ENCODE assay signal across 4 worm cellular contexts in genomic region chrII:5420947-5421614, ce11.
TF ChIP-seq lines count a peak whose summit lies in the region.

TSS of gene tofu-6 (plus strand) at chrII:5421248.

TF ChIP-seq in whole organism, L1 larva, 84 proteins besides CTCF, POLR2A, EP300 and RAD21 (continued from another document and continues in another):
- TF ChIP-seq efl-3 (GFP tag; optimal IDR thresholded peaks at IDR 0.05; lab: Kevin White, UChicago) (no peak), C04F5.9 (tag; optimal IDR thresholded peaks at IDR 0.05; lab: Kevin White, UChicago) (no peak), nhr-19 (GFP tag; conservative IDR thresholded peaks at IDR 0.05; lab: Robert Waterston, UW) (no peak), lsy-2 (tag; optimal IDR thresholded peaks at IDR 0.05; lab: Kevin White, UChicago) (peak; percentile 64 to 95), aly-2 (tag; optimal IDR thresholded peaks at IDR 0.05; lab: Kevin White, UChicago) (no peak), aha-1 (tag; optimal IDR thresholded peaks at IDR 0.05; lab: Kevin White, UChicago) (no peak), skn-1 (tag; optimal IDR thresholded peaks at IDR 0.05; lab: Kevin White, UChicago) (no peak), lin-39 (tag; optimal IDR thresholded peaks at IDR 0.05; lab: Kevin White, UChicago) (no peak), nhr-47 (tag; optimal IDR thresholded peaks at IDR 0.05; lab: Kevin White, UChicago) (no peak), tbx-2 (tag; optimal IDR thresholded peaks at IDR 0.05; lab: Kevin White, UChicago) (no peak), egl-27 (tag; optimal IDR thresholded peaks at IDR 0.05; lab: Kevin White, UChicago) (no peak), nhr-28 (tag; optimal IDR thresholded peaks at IDR 0.05; lab: Kevin White, UChicago) (no peak), Y116A8C.19 (tag; optimal IDR thresholded peaks at IDR 0.05; lab: Kevin White, UChicago; ENCODE audit: borderline replicate concordance) (no peak), blmp-1 (tag; optimal IDR thresholded peaks at IDR 0.05; lab: Kevin White, UChicago) (peak; percentile 30), nhr-84 (tag; optimal IDR thresholded peaks at IDR 0.05; lab: Kevin White, UChicago) (no peak), ets-5 (GFP tag; IDR thresholded peaks at IDR 0.05; lab: Robert Waterston, UW) (no peak), ztf-4 (tag; optimal IDR thresholded peaks at IDR 0.05; lab: Kevin White, UChicago) (no peak), sptf-1 (tag; optimal IDR thresholded peaks at IDR 0.05; lab: Kevin White, UChicago) (no peak), C34B4.2 (tag; optimal IDR thresholded peaks at IDR 0.05; lab: Kevin White, UChicago) (no peak), pag-3 (tag; optimal IDR thresholded peaks at IDR 0.05; lab: Kevin White, UChicago; ENCODE audit: borderline replicate concordance, insufficient read depth) (no peak), grh-1 (GFP tag; IDR thresholded peaks at IDR 0.05; lab: Robert Waterston, UW) (no peak), F16B12.6 (tag; optimal IDR thresholded peaks at IDR 0.05; lab: Kevin White, UChicago) (peak; percentile 16), nhr-20 (tag; optimal IDR thresholded peaks at IDR 0.05; lab: Kevin White, UChicago) (no peak), swsn-7 (tag; optimal IDR thresholded peaks at IDR 0.05; lab: Kevin White, UChicago) (no peak), dpl-1 (GFP tag; optimal IDR thresholded peaks at IDR 0.05; lab: Kevin White, UChicago) (peak; percentile 55 to 80 (median 62)), nhr-77 (tag; optimal IDR thresholded peaks at IDR 0.05; lab: Kevin White, UChicago) (no peak), fos-1 (tag; optimal IDR thresholded peaks at IDR 0.05; lab: Kevin White, UChicago) (no peak), pqm-1 (tag; optimal IDR thresholded peaks at IDR 0.05; lab: Kevin White, UChicago) (no peak), nhr-90 (tag; optimal IDR thresholded peaks at IDR 0.05; lab: Kevin White, UChicago; ENCODE audit: poor library complexity) (no peak), mdl-1 (tag; optimal IDR thresholded peaks at IDR 0.05; lab: Kevin White, UChicago) (no peak), ceh-63 (GFP tag; optimal IDR thresholded peaks at IDR 0.05; lab: Kevin White, UChicago) (no peak), snu-23 (GFP tag; optimal IDR thresholded peaks at IDR 0.05; lab: Kevin White, UChicago) (no peak), irx-1 (tag; optimal IDR thresholded peaks at IDR 0.05; lab: Kevin White, UChicago) (no peak), mep-1 (tag; optimal IDR thresholded peaks at IDR 0.05; lab: Kevin White, UChicago) (peak; percentile 43)

TF ChIP-seq in whole organism, L3 larva, 47 proteins besides CTCF, POLR2A, EP300 and RAD21 (continued from another document):
- TF ChIP-seq nfya-1 (tag; optimal IDR thresholded peaks at IDR 0.05; lab: Kevin White, UChicago; ENCODE audit: insufficient read depth) (peak; percentile 45), fkh-10 (GFP tag; optimal IDR thresholded peaks at IDR 0.05; lab: Kevin White, UChicago) (no peak), sea-2 (GFP tag; optimal IDR thresholded peaks at IDR 0.05; lab: Kevin White, UChicago) (no peak), lin-39 (tag; optimal IDR thresholded peaks at IDR 0.05; lab: Kevin White, UChicago) (no peak), zag-1 (tag; optimal IDR thresholded peaks at IDR 0.05; lab: Kevin White, UChicago) (no peak), nhr-25 (tag; optimal IDR thresholded peaks at IDR 0.05; lab: Kevin White, UChicago) (peak; percentile 13), nhr-11 (tag; optimal IDR thresholded peaks at IDR 0.05; lab: Kevin White, UChicago) (no peak), fkh-2 (tag; optimal IDR thresholded peaks at IDR 0.05; lab: Kevin White, UChicago) (no peak), hmg-11 (tag; optimal IDR thresholded peaks at IDR 0.05; lab: Kevin White, UChicago) (no peak), nhr-76 (tag; optimal IDR thresholded peaks at IDR 0.05; lab: Kevin White, UChicago) (no peak)

TF ChIP-seq in whole organism, L4 larva, 104 proteins besides CTCF, POLR2A, EP300 and RAD21 (continued from another document):
- TF ChIP-seq set-16 (GFP tag; IDR thresholded peaks at IDR 0.05; lab: Robert Waterston, UW): no peak
- peak; percentile 53 for TF ChIP-seq unc-130 (GFP tag; optimal IDR thresholded peaks at IDR 0.05; lab: Kevin White, UChicago)
- TF ChIP-seq lim-7 (GFP tag; IDR thresholded peaks at IDR 0.05; lab: Robert Waterston, UW): no peak
- TF ChIP-seq fos-1 (tag; optimal IDR thresholded peaks at IDR 0.05; lab: Kevin White, UChicago): no peak
- TF ChIP-seq mxl-3 (GFP tag; optimal IDR thresholded peaks at IDR 0.05; lab: Kevin White, UChicago): no peak

TF ChIP-seq in whole organism, young adult, 124 proteins besides CTCF, POLR2A, EP300 and RAD21 (continued from another document):
- TF ChIP-seq hlh-12 (tag; optimal IDR thresholded peaks at IDR 0.05; lab: Kevin White, UChicago) (no peak), chd-7 (tag; optimal IDR thresholded peaks at IDR 0.05; lab: Kevin White, UChicago) (no peak), F23B12.7 (tag; optimal IDR thresholded peaks at IDR 0.05; lab: Kevin White, UChicago; ENCODE audit: insufficient read depth) (peak; percentile 61), ztf-18 (tag; optimal IDR thresholded peaks at IDR 0.05; lab: Kevin White, UChicago) (no peak), zim-3 (tag; optimal IDR thresholded peaks at IDR 0.05; lab: Kevin White, UChicago) (no peak), Y56A3A.18 (GFP tag; IDR thresholded peaks at IDR 0.05; lab: Robert Waterston, UW) (no peak), unc-62 (GFP tag; optimal IDR thresholded peaks at IDR 0.05; lab: Kevin White, UChicago) (no peak), akir-1 (GFP tag; optimal IDR thresholded peaks at IDR 0.05; lab: Kevin White, UChicago) (no peak), Y67H2A.10 (GFP tag; conservative IDR thresholded peaks at IDR 0.05; lab: Robert Waterston, UW) (no peak), madf-3 (GFP tag; IDR thresholded peaks at IDR 0.05; lab: Robert Waterston, UW) (no peak), let-526 (GFP tag; IDR thresholded peaks at IDR 0.05; lab: Robert Waterston, UW) (no peak), F39B2.1 (GFP tag; IDR thresholded peaks at IDR 0.05; lab: Robert Waterston, UW) (no peak), aptf-2 (GFP tag; conservative IDR thresholded peaks at IDR 0.05; lab: Robert Waterston, UW) (no peak), F57A8.1 (GFP tag; optimal IDR thresholded peaks at IDR 0.05; lab: Kevin White, UChicago) (no peak), him-1 (tag; optimal IDR thresholded peaks at IDR 0.05; lab: Kevin White, UChicago) (peak; percentile 69), ZK185.1 (tag; optimal IDR thresholded peaks at IDR 0.05; lab: Kevin White, UChicago; ENCODE audit: poor library complexity, severe bottlenecking) (no peak), ceh-79 (tag; optimal IDR thresholded peaks at IDR 0.05; lab: Kevin White, UChicago) (no peak), gei-17 (GFP tag; optimal IDR thresholded peaks at IDR 0.05; lab: Kevin White, UChicago) (no peak), T07F8.4 (tag; optimal IDR thresholded peaks at IDR 0.05; lab: Kevin White, UChicago) (no peak), efl-1 (GFP tag; optimal IDR thresholded peaks at IDR 0.05; lab: Kevin White, UChicago) (peak; percentile 95), pha-4 (tag; optimal IDR thresholded peaks at IDR 0.05; lab: Kevin White, UChicago) (no peak), ceh-40 (GFP tag; IDR thresholded peaks at IDR 0.05; lab: Robert Waterston, UW) (no peak), tbx-9 (tag; optimal IDR thresholded peaks at IDR 0.05; lab: Kevin White, UChicago; ENCODE audit: borderline replicate concordance) (no peak), ekl-4 (GFP tag; IDR thresholded peaks at IDR 0.05; lab: Robert Waterston, UW) (no peak), nhr-27 (tag; optimal IDR thresholded peaks at IDR 0.05; lab: Kevin White, UChicago) (no peak), pbrm-1 (GFP tag; IDR thresholded peaks at IDR 0.05; lab: Robert Waterston, UW) (0 out of 2 replicates have a peak, but pooled peaks have one; percentile 12), K12H6.12 (tag; optimal IDR thresholded peaks at IDR 0.05; lab: Kevin White, UChicago) (no peak), B0261.1 (tag; optimal IDR thresholded peaks at IDR 0.05; lab: Kevin White, UChicago) (no peak), sptf-2 (GFP tag; optimal IDR thresholded peaks at IDR 0.05; lab: Kevin White, UChicago) (no peak), lin-54 (GFP tag; optimal IDR thresholded peaks at IDR 0.05; lab: Kevin White, UChicago) (peak; percentile 55), mxl-1 (tag; optimal IDR thresholded peaks at IDR 0.05; lab: Kevin White, UChicago) (no peak), snpc-4 (GFP tag; optimal IDR thresholded peaks at IDR 0.05; lab: Kevin White, UChicago) (no peak), snpc-4 (tag; optimal IDR thresholded peaks at IDR 0.05; lab: Kevin White, UChicago) (peak in 1 of 4 experiments; percentile 5), hlh-26 (GFP tag; conservative IDR thresholded peaks at IDR 0.05; lab: Robert Waterston, UW) (no peak), fkh-3 (tag; optimal IDR thresholded peaks at IDR 0.05; lab: Kevin White, UChicago) (no peak), F57C9.4 (tag; optimal IDR thresholded peaks at IDR 0.05; lab: Kevin White, UChicago) (no peak), madf-6 (GFP tag; IDR thresholded peaks at IDR 0.05; lab: Robert Waterston, UW) (peak; percentile 98), sea-2 (GFP tag; IDR thresholded peaks at IDR 0.05; lab: Robert Waterston, UW) (no peak), B0336.3 (GFP tag; IDR thresholded peaks at IDR 0.05; lab: Robert Waterston, UW) (0 out of 2 replicates have a peak, but pooled peaks have one; percentile 25), dpff-1 (tag; optimal IDR thresholded peaks at IDR 0.05; lab: Kevin White, UChicago) (no peak), cebp-2 (GFP tag; IDR thresholded peaks at IDR 0.05; lab: Robert Waterston, UW) (no peak), ccch-3 (GFP tag; optimal IDR thresholded peaks at IDR 0.05; lab: Kevin White, UChicago) (no peak), nhr-80 (tag; optimal IDR thresholded peaks at IDR 0.05; lab: Kevin White, UChicago) (no peak), athp-1 (tag; optimal IDR thresholded peaks at IDR 0.05; lab: Kevin White, UChicago) (no peak), lin-35 (GFP tag; optimal IDR thresholded peaks at IDR 0.05; lab: Kevin White, UChicago) (peak in 1 of 3 experiments; percentile 73), F10E7.11 (tag; optimal IDR thresholded peaks at IDR 0.05; lab: Kevin White, UChicago) (no peak), atf-7 (tag; optimal IDR thresholded peaks at IDR 0.05; lab: Kevin White, UChicago) (no peak), egrh-3 (GFP tag; IDR thresholded peaks at IDR 0.05; lab: Robert Waterston, UW) (no peak), snpc-3.4 (tag; optimal IDR thresholded peaks at IDR 0.05; lab: Kevin White, UChicago) (peak; percentile 78), cebp-1 (GFP tag; IDR thresholded peaks at IDR 0.05; lab: Robert Waterston, UW) (no peak), cebp-1 (tag; optimal IDR thresholded peaks at IDR 0.05; lab: Kevin White, UChicago) (no peak), ztf-28 (GFP tag; IDR thresholded peaks at IDR 0.05; lab: Robert Waterston, UW) (no peak), repo-1 (tag; optimal IDR thresholded peaks at IDR 0.05; lab: Kevin White, UChicago) (no peak), ztf-22 (GFP tag; optimal IDR thresholded peaks at IDR 0.05; lab: Kevin White, UChicago) (no peak), madf-8 (GFP tag; conservative IDR thresholded peaks at IDR 0.05; lab: Robert Waterston, UW) (peak; percentile 99), hrde-1 (tag; optimal IDR thresholded peaks at IDR 0.05; lab: Kevin White, UChicago; ENCODE audit: borderline replicate concordance) (no peak), lin-40 (tag; optimal IDR thresholded peaks at IDR 0.05; lab: Kevin White, UChicago) (no peak), Y79H2A.3 (GFP tag; conservative IDR thresholded peaks at IDR 0.05; lab: Robert Waterston, UW) (no peak), attf-5 (GFP tag; optimal IDR thresholded peaks at IDR 0.05; lab: Kevin White, UChicago) (no peak), hsf-1 (GFP tag; IDR thresholded peaks at IDR 0.05; lab: Robert Waterston, UW) (0 out of 2 replicates have a peak, but pooled peaks have one; percentile 35), mel-28 (tag; optimal IDR thresholded peaks at IDR 0.05; lab: Kevin White, UChicago; ENCODE audit: borderline replicate concordance) (no peak), ztf-3 (GFP tag; optimal IDR thresholded peaks at IDR 0.05; lab: Kevin White, UChicago) (no peak), C17E4.6 (GFP tag; IDR thresholded peaks at IDR 0.05; lab: Robert Waterston, UW) (no peak), tbp1 (GFP tag; optimal IDR thresholded peaks at IDR 0.05; lab: Kevin White, UChicago) (no peak), bed-1 (GFP tag; IDR thresholded peaks at IDR 0.05; lab: Robert Waterston, UW) (no peak), mcd-1 (GFP tag; IDR thresholded peaks at IDR 0.05; lab: Robert Waterston, UW) (peak; percentile 87), lsy-27 (tag; optimal IDR thresholded peaks at IDR 0.05; lab: Kevin White, UChicago; ENCODE audit: borderline replicate concordance, insufficient read depth) (no peak), Y95B8A.8 (GFP tag; IDR thresholded peaks at IDR 0.05; lab: Robert Waterston, UW) (peak; percentile 50; the same call in 1 of the 2 replicates), somi-1 (GFP tag; optimal IDR thresholded peaks at IDR 0.05; lab: Kevin White, UChicago) (no peak), dpl-1 (GFP tag; optimal IDR thresholded peaks at IDR 0.05; lab: Kevin White, UChicago) (peak; percentile 83), C06A6.2 (GFP tag; conservative IDR thresholded peaks at IDR 0.05; lab: Robert Waterston, UW) (no peak), K11D2.4 (GFP tag; IDR thresholded peaks at IDR 0.05; lab: Robert Waterston, UW) (no peak), nhr-90 (tag; optimal IDR thresholded peaks at IDR 0.05; lab: Kevin White, UChicago) (no peak), mes-4 (tag; optimal IDR thresholded peaks at IDR 0.05; lab: Kevin White, UChicago) (no peak), xnd-1 (tag; optimal IDR thresholded peaks at IDR 0.05; lab: Kevin White, UChicago) (peak; percentile 94), F33H1.4 (GFP tag; IDR thresholded peaks at IDR 0.05; lab: Robert Waterston, UW) (peak; percentile 78), die-1 (tag; optimal IDR thresholded peaks at IDR 0.05; lab: Kevin White, UChicago) (no peak), nfyb-1 (GFP tag; IDR thresholded peaks at IDR 0.05; lab: Robert Waterston, UW) (no peak), madf-10 (tag; optimal IDR thresholded peaks at IDR 0.05; lab: Kevin White, UChicago) (no peak), rec-8 (tag; optimal IDR thresholded peaks at IDR 0.05; lab: Kevin White, UChicago) (no peak), nfya-2 (GFP tag; IDR thresholded peaks at IDR 0.05; lab: Robert Waterston, UW) (no peak), snpc-1.3 (tag; optimal IDR thresholded peaks at IDR 0.05; lab: Kevin White, UChicago; ENCODE audit: insufficient read depth) (peak; percentile 36), B0035.1 (tag; optimal IDR thresholded peaks at IDR 0.05; lab: Kevin White, UChicago) (no peak), sdz-38 (tag; optimal IDR thresholded peaks at IDR 0.05; lab: Kevin White, UChicago) (no peak)
